Worm (Caenorhabditis elegans): ENCODE data around the gene nhr-228.

DNA sequence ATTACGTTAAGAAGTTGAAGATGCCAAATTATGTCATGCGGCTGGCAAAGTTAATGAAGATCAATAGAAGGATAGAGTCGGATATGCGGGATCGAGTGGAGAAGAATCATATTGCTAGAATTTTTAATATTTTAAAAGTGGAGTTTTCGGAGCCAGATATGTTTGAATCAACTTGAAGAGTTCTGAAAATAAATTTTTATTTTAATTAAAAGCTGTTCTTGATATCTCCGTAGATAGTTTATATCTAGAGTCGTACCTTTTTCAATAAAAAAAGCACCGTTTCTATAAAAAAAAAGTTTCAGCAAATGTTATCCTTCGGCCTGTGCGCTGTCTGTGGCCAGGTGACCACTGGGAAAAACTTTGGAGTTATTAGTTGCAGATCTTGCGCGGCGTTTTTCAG lies 48.4 kb upstream of the nhr-228 start, which contains the start of gene nhr-96:
- TF ChIP-seq ztf-29 (GFP tag; IDR thresholded peaks at IDR 0.05) (no peak), tab-1 (GFP tag; IDR thresholded peaks at IDR 0.05) (no peak), ztf-23 (GFP tag; IDR thresholded peaks at IDR 0.05) (no peak), ref-1 (GFP tag; conservative IDR thresholded peaks at IDR 0.05) (no peak)

Data from whole organism, midembryonic.